Fruit fly (Drosophila melanogaster) whole organism, embryonic: Measurements from ENCODE around the gene CG8958.

Source experiments
- ATbp ChIP-seq: fragments of 200-800 bp; sonication (Bioruptor generic); optimal IDR thresholded peaks from 2 replicates; lab custom pipeline; 2017; ENCODE audit warnings: missing biosample characterization, mild to moderate bottlenecking, missing genetic modification characterization, missing genetic modification reagents
- CG10979 ChIP-seq: fragments of 200-800 bp; sonication (Bioruptor generic); optimal IDR thresholded peaks from 2 replicates; lab custom pipeline; 2018; ENCODE audit warnings: missing biosample characterization, mild to moderate bottlenecking, missing genetic modification characterization, moderate library complexity
- CG13894 ChIP-seq: fragments of 200-800 bp; sonication (Bioruptor generic); optimal IDR thresholded peaks from 3 replicates; lab custom pipeline; 2018; ENCODE audit warnings: missing biosample characterization, mild to moderate bottlenecking, missing genetic modification characterization, moderate library complexity
- CG14710 ChIP-seq: fragments of 200-800 bp; sonication (Bioruptor generic); optimal IDR thresholded peaks from 3 replicates; lab custom pipeline; 2019; ENCODE audit warnings: missing biosample characterization, mild to moderate bottlenecking, missing genetic modification characterization, moderate library complexity
- CG15479 ChIP-seq: fragments of 200-800 bp; sonication (Bioruptor generic); optimal IDR thresholded peaks from 3 replicates; lab custom pipeline; 2019; ENCODE audit warnings: missing biosample characterization, mild to moderate bottlenecking, missing genetic modification characterization, moderate library complexity
- CG17361 ChIP-seq: fragments of 200-800 bp; sonication (Bioruptor generic); IDR thresholded peaks from 3 replicates; pipeline ENCODE4 v1.3.6; 2022; ENCODE audit warnings: missing biosample characterization, missing genetic modification characterization
- CG2678 ChIP-seq: fragments of 200-800 bp; sonication (Bioruptor generic); optimal IDR thresholded peaks from 3 replicates; lab custom pipeline; 2019; ENCODE audit warnings: missing biosample characterization, mild to moderate bottlenecking, missing genetic modification characterization, moderate library complexity
- CG30431 ChIP-seq: fragments of 200-800 bp; sonication (Bioruptor generic); optimal IDR thresholded peaks from 2 replicates; lab custom pipeline; 2017; ENCODE audit warnings: missing biosample characterization, missing genetic modification characterization
- CG31441 ChIP-seq: fragments of 200-800 bp; sonication (Bioruptor generic); IDR thresholded peaks from 2 replicates; pipeline ENCODE4 v1.3.6; 2022; ENCODE audit warnings: missing biosample characterization, missing genetic modification characterization
- CG3281 ChIP-seq: fragments of 200-800 bp; sonication (Bioruptor generic); optimal IDR thresholded peaks from 3 replicates; lab custom pipeline; 2017; ENCODE audit warnings: missing biosample characterization, mild to moderate bottlenecking, missing genetic modification characterization
- CG42726 ChIP-seq: fragments of 200-800 bp; sonication (Bioruptor generic); IDR thresholded peaks from 2 replicates; pipeline ENCODE4 v1.3.6; 2022; ENCODE audit warnings: missing biosample characterization, missing genetic modification characterization; ENCODE audit not compliant: partially characterized antibody
- CG5180 ChIP-seq: fragments of 200-800 bp; sonication (Bioruptor generic); optimal IDR thresholded peaks from 3 replicates; lab custom pipeline; 2017; ENCODE audit warnings: missing biosample characterization, missing genetic modification characterization, mild to moderate bottlenecking, moderate library complexity, missing genetic modification reagents
- CG6175 ChIP-seq: fragments of 200-800 bp; sonication (Bioruptor generic); IDR thresholded peaks from 3 replicates; pipeline ENCODE4 v1.3.6; 2022; ENCODE audit warnings: missing biosample characterization, missing genetic modification characterization
- CG6254 ChIP-seq: fragments of 200-800 bp; sonication (Bioruptor generic); optimal IDR thresholded peaks from 3 replicates; lab custom pipeline; 2017; ENCODE audit warnings: mild to moderate bottlenecking, missing biosample characterization, missing genetic modification reagents, missing genetic modification characterization
- CG6689 ChIP-seq: fragments of 200-800 bp; sonication (Bioruptor generic); IDR thresholded peaks from 2 replicates; pipeline ENCODE4 v1.3.6; 2022; ENCODE audit warnings: missing biosample characterization, missing genetic modification characterization
- CG9797 ChIP-seq: fragments of 200-800 bp; sonication (Bioruptor generic); optimal IDR thresholded peaks from 3 replicates; lab custom pipeline; 2018; ENCODE audit warnings: missing biosample characterization, mild to moderate bottlenecking, missing genetic modification characterization
- D19A ChIP-seq: fragments of 200-800 bp; optimal IDR thresholded peaks from 3 replicates; lab custom pipeline; 2019; ENCODE audit warnings: missing biosample characterization, mild to moderate bottlenecking, missing genetic modification characterization, moderate library complexity
- Drgx ChIP-seq: fragments of 200-800 bp; sonication (Bioruptor generic); IDR thresholded peaks from 2 replicates; pipeline ENCODE4 v1.3.6; 2022; ENCODE audit warnings: missing biosample characterization, missing genetic modification characterization
- ERR ChIP-seq: fragments of 200-800 bp; sonication (Bioruptor generic); optimal IDR thresholded peaks from 2 replicates; lab custom pipeline; 2016; ENCODE audit warnings: missing biosample characterization, missing genetic modification characterization
- Elba2 ChIP-seq: fragments of 200-800 bp; sonication (Bioruptor generic); optimal IDR thresholded peaks from 3 replicates; lab custom pipeline; 2016; ENCODE audit warnings: missing biosample characterization, missing genetic modification characterization
- HLH4C ChIP-seq: fragments of 200-800 bp; sonication (Bioruptor generic); IDR thresholded peaks from 3 replicates; pipeline ENCODE4 v1.3.6; 2022; ENCODE audit warnings: missing biosample characterization, missing genetic modification characterization; ENCODE audit not compliant: partially characterized antibody
- HLHmδ ChIP-seq: fragments of 200-800 bp; sonication (Bioruptor generic); optimal IDR thresholded peaks from 2 replicates; lab custom pipeline; 2018; ENCODE audit warnings: missing biosample characterization, mild to moderate bottlenecking, missing genetic modification characterization, moderate library complexity
- Nf-YB ChIP-seq: fragments of 200-800 bp; sonication (Bioruptor generic); optimal IDR thresholded peaks from 3 replicates; lab custom pipeline; 2019; ENCODE audit warnings: missing biosample characterization, mild to moderate bottlenecking, missing genetic modification characterization, moderate library complexity
- Sox100B ChIP-seq: fragments of 200-800 bp; sonication (Bioruptor generic); optimal IDR thresholded peaks from 3 replicates; lab custom pipeline; 2018; ENCODE audit warnings: missing biosample characterization, mild to moderate bottlenecking, missing genetic modification characterization
- Ssrp ChIP-seq: fragments of 200-800 bp; sonication (Bioruptor generic); optimal IDR thresholded peaks from 2 replicates; lab custom pipeline; 2018; ENCODE audit warnings: missing biosample characterization, mild to moderate bottlenecking, missing genetic modification characterization, moderate library complexity
- TFAM ChIP-seq: fragments of 200-800 bp; sonication (Bioruptor generic); optimal IDR thresholded peaks from 2 replicates; lab custom pipeline; 2017; ENCODE audit warnings: missing biosample characterization, missing genetic modification characterization, inconsistent platforms
- Taf1 ChIP-seq: fragments of 200-800 bp; sonication (Bioruptor generic); IDR thresholded peaks from 2 replicates; pipeline ENCODE4 v1.3.6; 2022; ENCODE audit warnings: missing biosample characterization, missing genetic modification characterization
- abd-A ChIP-seq: fragments of 200-800 bp; sonication (Bioruptor generic); optimal IDR thresholded peaks from 3 replicates; lab custom pipeline; 2019; ENCODE audit warnings: missing biosample characterization, mild to moderate bottlenecking, missing genetic modification characterization, moderate library complexity
- ara ChIP-seq: fragments of 200-800 bp; sonication (Bioruptor generic); IDR thresholded peaks from 2 replicates; pipeline ENCODE4 v1.3.6; 2022; ENCODE audit warnings: missing biosample characterization, missing genetic modification characterization
- ci ChIP-seq: fragments of 200-800 bp; sonication (Bioruptor generic); IDR thresholded peaks from 3 replicates; pipeline ENCODE4 v1.3.6; 2022; ENCODE audit warnings: missing biosample characterization, missing genetic modification characterization
- crc ChIP-seq: fragments of 200-800 bp; sonication (Bioruptor generic); optimal IDR thresholded peaks from 2 replicates; lab custom pipeline; 2016; ENCODE audit warnings: missing biosample characterization, missing genetic modification characterization
- dm ChIP-seq: fragments of 200-800 bp; sonication (Bioruptor generic); optimal IDR thresholded peaks from 3 replicates; lab custom pipeline; 2016; ENCODE audit warnings: missing biosample characterization, missing genetic modification characterization
- dmrt99B ChIP-seq: fragments of 200-800 bp; sonication (Bioruptor generic); optimal IDR thresholded peaks from 2 replicates; lab custom pipeline; 2018; ENCODE audit warnings: missing biosample characterization, mild to moderate bottlenecking, missing genetic modification characterization, moderate library complexity
- ewg ChIP-seq: fragments of 200-800 bp; sonication (Bioruptor generic); optimal IDR thresholded peaks from 3 replicates; lab custom pipeline; 2017; ENCODE audit warnings: mild to moderate bottlenecking, missing biosample characterization, missing genetic modification reagents, missing genetic modification characterization
- klu ChIP-seq: fragments of 200-800 bp; sonication (Bioruptor generic); IDR thresholded peaks from 2 replicates; pipeline ENCODE4 v1.3.6; 2022; ENCODE audit warnings: missing biosample characterization, missing genetic modification characterization
- kni ChIP-seq: fragments of 200-800 bp; sonication (Bioruptor generic); optimal IDR thresholded peaks from 3 replicates; lab custom pipeline; 2017; ENCODE audit warnings: mild to moderate bottlenecking, missing biosample characterization, missing genetic modification reagents, missing genetic modification characterization
- lilli ChIP-seq: fragments of 200-800 bp; sonication (Bioruptor generic); optimal IDR thresholded peaks from 3 replicates; lab custom pipeline; 2016; ENCODE audit warnings: missing biosample characterization, missing genetic modification characterization
- mirr ChIP-seq: fragments of 200-800 bp; sonication (Bioruptor generic); optimal IDR thresholded peaks from 3 replicates; lab custom pipeline; 2018; ENCODE audit warnings: missing biosample characterization, mild to moderate bottlenecking, missing genetic modification characterization
- mld ChIP-seq: fragments of 200-800 bp; sonication (Bioruptor generic); IDR thresholded peaks from 3 replicates; pipeline ENCODE4 v1.3.6; 2022; ENCODE audit warnings: missing biosample characterization, missing genetic modification characterization; ENCODE audit not compliant: partially characterized antibody
- nom ChIP-seq: fragments of 200-800 bp; sonication (Bioruptor generic); optimal IDR thresholded peaks from 2 replicates; lab custom pipeline; 2017; ENCODE audit warnings: missing biosample characterization, missing genetic modification characterization, mild to moderate bottlenecking, moderate library complexity, missing genetic modification reagents
- phol ChIP-seq: fragments of 200-800 bp; sonication (Bioruptor generic); optimal IDR thresholded peaks from 3 replicates; lab custom pipeline; 2018; ENCODE audit warnings: missing biosample characterization, mild to moderate bottlenecking, missing genetic modification characterization, moderate library complexity
- pum ChIP-seq: fragments of 200-800 bp; sonication (Bioruptor generic); optimal IDR thresholded peaks from 2 replicates; lab custom pipeline; 2016; ENCODE audit warnings: missing biosample characterization, missing genetic modification characterization
- ranshi ChIP-seq: fragments of 200-800 bp; sonication (Bioruptor generic); IDR thresholded peaks from 2 replicates; pipeline ENCODE4 v1.3.6; 2022; ENCODE audit warnings: missing biosample characterization, missing genetic modification characterization
- sob ChIP-seq: fragments of 200-800 bp; sonication (Bioruptor generic); IDR thresholded peaks from 2 replicates; pipeline ENCODE4 v1.3.6; 2022; ENCODE audit warnings: missing biosample characterization, missing genetic modification characterization
- tin ChIP-seq: fragments of 200-800 bp; sonication (Bioruptor generic); optimal IDR thresholded peaks from 3 replicates; lab custom pipeline; 2016; ENCODE audit warnings: missing biosample characterization, missing genetic modification characterization
- tll ChIP-seq, 2 experiments: fragments of 200-800 bp in 1 of 2; fragments of >200 bp in 1 of 2; sonication (Bioruptor generic) in 1 of 2; optimal IDR thresholded peaks; 2 replicates each; lab custom pipeline; 2017 to 2019; ENCODE audit warnings: missing biosample characterization in 2 of 2, missing genetic modification characterization in 2 of 2, mild to moderate bottlenecking in 1 of 2, moderate library complexity in 1 of 2
- vnd ChIP-seq: fragments of 200-800 bp; sonication (Bioruptor generic); IDR thresholded peaks from 3 replicates; pipeline ENCODE4 v1.3.6; 2022; ENCODE audit warnings: missing biosample characterization, missing genetic modification characterization; ENCODE audit not compliant: partially characterized antibody
- z ChIP-seq: fragments of 200-800 bp; sonication (Bioruptor generic); IDR thresholded peaks from 3 replicates; pipeline ENCODE4 v1.3.6; 2022; ENCODE audit warnings: missing biosample characterization, missing genetic modification characterization

Gene CG8958

DNA sequence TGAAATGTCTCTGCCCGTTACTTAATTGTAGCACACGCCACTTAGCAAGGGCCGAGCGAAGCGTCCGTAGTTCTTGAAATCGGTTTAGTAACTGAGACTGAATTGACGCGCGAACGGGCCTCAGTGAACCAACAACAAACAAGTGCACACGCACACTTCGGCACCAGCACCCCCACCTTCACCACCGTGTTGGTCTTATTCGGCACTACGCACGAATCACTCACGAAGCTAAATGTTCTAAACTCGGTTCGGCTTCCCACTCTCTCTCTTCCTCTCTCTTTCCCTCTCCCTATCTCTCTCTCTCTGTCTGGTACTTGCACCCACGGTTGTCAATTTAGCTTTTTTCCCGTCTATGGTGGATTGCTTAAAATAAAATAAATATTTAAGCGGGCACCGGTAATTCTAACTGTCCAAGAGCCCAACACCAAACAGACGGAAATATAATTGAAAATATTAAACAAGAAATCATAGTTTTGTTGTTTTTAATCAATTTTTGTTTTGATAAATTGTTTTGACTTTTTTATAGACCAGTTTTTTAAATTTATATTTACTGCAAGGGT lies 8.5 kb downstream of the CG8958 start, which contains the start of gene Tob (continued):
- no peak for TF ChIP-seq CG14710 (tag; lab: Kevin White, UChicago)
- TF ChIP-seq CG30431 (GFP tag; lab: Kevin White, UChicago): no peak
- TF ChIP-seq lilli (GFP tag; lab: Kevin White, UChicago): peak; percentile 11
- TF ChIP-seq CG5180: no peak
- peak; percentile 41; the same call in 1 of the 2 replicates for TF ChIP-seq klu (GFP tag; lab: Robert Waterston, UW)
- peak; percentile 2 for TF ChIP-seq CG3281
- no peak for TF ChIP-seq crc (GFP tag; lab: Kevin White, UChicago)
- 0 out of 3 replicates have a peak, but pooled peaks have one; percentile 9 for TF ChIP-seq vnd (GFP tag; lab: Robert Waterston, UW)
- peak; percentile 17 for TF ChIP-seq CG2678 (tag; lab: Kevin White, UChicago)
- TF ChIP-seq Taf1 (GFP tag; lab: Robert Waterston, UW): 0 out of 2 replicates have a peak, but pooled peaks have one; percentile 20
- TF ChIP-seq abd-A (tag; lab: Kevin White, UChicago): peak; percentile 46
- TF ChIP-seq tin (GFP tag; lab: Kevin White, UChicago): no peak
- peak; percentile 18 for TF ChIP-seq phol (tag; lab: Kevin White, UChicago)
- TF ChIP-seq mld (GFP tag; lab: Robert Waterston, UW): 0 out of 3 replicates have a peak, but pooled peaks have one; percentile 14
- peak; percentile 4 for TF ChIP-seq CG10979
- 0 out of 2 replicates have a peak, but pooled peaks have one; percentile 11 for TF ChIP-seq CG6689 (GFP tag; lab: Robert Waterston, UW)
- TF ChIP-seq TFAM (GFP tag; lab: Kevin White, UChicago): no peak
- no peak for TF ChIP-seq pum (GFP tag; lab: Kevin White, UChicago)
- TF ChIP-seq sob (GFP tag; lab: Robert Waterston, UW): peak; percentile 36; the same call in 1 of the 2 replicates
- peak; percentile 41 for TF ChIP-seq HLHmδ (GFP tag; lab: Kevin White, UChicago)
- TF ChIP-seq CG15479 (GFP tag; lab: Kevin White, UChicago): no peak
- TF ChIP-seq ewg (GFP tag; lab: Kevin White, UChicago): peak; percentile 33
- TF ChIP-seq CG42726 (GFP tag; lab: Robert Waterston, UW): peak; percentile 44; the same call in 1 of the 2 replicates
- no peak for TF ChIP-seq CG6254
- no peak for TF ChIP-seq ATbp (GFP tag; lab: Kevin White, UChicago)
- TF ChIP-seq mirr (GFP tag; lab: Kevin White, UChicago): peak; percentile 73
- no peak for TF ChIP-seq ranshi (GFP tag; lab: Robert Waterston, UW)
- peak; percentile 78; the same call in 2 of the 3 replicates for TF ChIP-seq ci
- peak; percentile 4 for TF ChIP-seq ERR (GFP tag; lab: Kevin White, UChicago)
- no peak for TF ChIP-seq dm (GFP tag; lab: Kevin White, UChicago)
- peak; percentile 34; the same call in 1 of the 3 replicates for TF ChIP-seq HLH4C (GFP tag; lab: Robert Waterston, UW)
- TF ChIP-seq CG6175 (GFP tag; lab: Robert Waterston, UW): peak; percentile 50; the same call in 1 of the 3 replicates
- no peak for TF ChIP-seq CG9797
- peak; percentile 26 for TF ChIP-seq Sox100B (GFP tag; lab: Kevin White, UChicago)
- TF ChIP-seq CG31441 (GFP tag; lab: Robert Waterston, UW): no peak
- TF ChIP-seq dmrt99B (tag; lab: Kevin White, UChicago): peak; percentile 22
- TF ChIP-seq Nf-YB: peak; percentile 3
- peak; percentile 54 for TF ChIP-seq nom (GFP tag; lab: Kevin White, UChicago)
- peak; percentile 61 for TF ChIP-seq Drgx (GFP tag; lab: Robert Waterston, UW)
- TF ChIP-seq Ssrp (tag; lab: Kevin White, UChicago): peak; percentile 14
- no peak for TF ChIP-seq tll (GFP tag; optimal IDR thresholded peaks at IDR 0.05; lab: Kevin White, UChicago)
- TF ChIP-seq D19A (tag; lab: Kevin White, UChicago): peak; percentile 96
- TF ChIP-seq ara: 0 out of 2 replicates have a peak, but pooled peaks have one; percentile 29
- TF ChIP-seq kni (GFP tag; lab: Kevin White, UChicago): peak; percentile 71
- TF ChIP-seq CG17361 (GFP tag; lab: Robert Waterston, UW): no peak
- TF ChIP-seq CG13894 (tag; lab: Kevin White, UChicago): peak; percentile 64
- TF ChIP-seq z: 0 out of 3 replicates have a peak, but pooled peaks have one; percentile 18
- TF ChIP-seq Elba2 (GFP tag; lab: Kevin White, UChicago): peak; percentile 40
